Worm (Caenorhabditis elegans): ENCODE data around the gene let-19.

- no peak for TF ChIP-seq dao-5 (tag; optimal IDR thresholded peaks at IDR 0.05)
- TF ChIP-seq him-1 (tag; optimal IDR thresholded peaks at IDR 0.05), result no peak
These were observed 55.0 kb downstream of the let-19 start, which contains the start of gene nas-25 for ce11 chrII:8825769-8826168.
